Worm (Caenorhabditis elegans) whole organism, L4/young adult: ENCODE data around the gene T22F3.10.

ENCODE experiments used
- W03F9.2 ChIP-seq: fragments of 150-350 bp; optimal IDR thresholded peaks from 2 replicates; lab custom pipeline; 2014; ENCODE audit warnings: missing biosample characterization, missing genetic modification characterization
- dao-5 ChIP-seq: sonication (generic microtip); optimal IDR thresholded peaks from 2 replicates; lab custom pipeline; 2016; ENCODE audit warnings: missing genotype, missing genetic modification characterization, moderate library complexity, missing compliant biosample characterization
- him-1 ChIP-seq: sonication (generic microtip); optimal IDR thresholded peaks from 2 replicates; lab custom pipeline; 2016; ENCODE audit warnings: missing genotype, missing genetic modification reagents, missing genetic modification characterization, missing compliant biosample characterization

The T22F3.10 gene

ce11 chrV:3557422-3557821, 54.1 kb downstream of the T22F3.10 start, which contains the start of gene grl-31:
grl-31 (minus strand) TSS chrV:3557778.
- TF ChIP-seq dao-5 (tag; lab: Kevin White, UChicago) (no peak), W03F9.2 (tag; lab: Kevin White, UChicago) (no peak), him-1 (tag; lab: Kevin White, UChicago) (no peak)
